Worm (Caenorhabditis elegans): ENCODE data around the gene Y38H6C.23.
"Not testable (repeated sequence)": the region's sequence is repeated elsewhere in the genome, so short reads cannot be mapped to it uniquely, and the experiment has no call there.

Y38H6C.23 gene

ce11 chrV:20564054-20564453 lies 7.9 kb upstream of the Y38H6C.23 start, which contains the start of gene F26F2.13:
F26F2.13 (plus strand) TSS chrV:20564354.
- TF ChIP-seq ztf-6 (GFP tag; IDR thresholded peaks at IDR 0.05); ZK185.1 (tag; optimal IDR thresholded peaks at IDR 0.05; ENCODE audit: poor library complexity, severe bottlenecking); nfyb-1 (GFP tag; IDR thresholded peaks at IDR 0.05): not testable (repeated sequence)

- TF ChIP-seq F22D6.2 (tag; optimal IDR thresholded peaks at IDR 0.05) (no peak), him-1 (tag; optimal IDR thresholded peaks at IDR 0.05) (no peak), cebp-1 (GFP tag; IDR thresholded peaks at IDR 0.05) (no peak), cebp-1 (tag; optimal IDR thresholded peaks at IDR 0.05) (no peak), nhr-120 (GFP tag; IDR thresholded peaks at IDR 0.05) (no peak), atf-7 (tag; optimal IDR thresholded peaks at IDR 0.05) (no peak), dpl-1 (GFP tag; optimal IDR thresholded peaks at IDR 0.05) (no peak), attf-5 (GFP tag; optimal IDR thresholded peaks at IDR 0.05) (no peak), rpc-1 (optimal IDR thresholded peaks at IDR 0.05) (no peak), rpc-1 (tag; optimal IDR thresholded peaks at IDR 0.05) (no peak), T07F8.4 (tag; optimal IDR thresholded peaks at IDR 0.05) (no peak), F37B4.10 (GFP tag; IDR thresholded peaks at IDR 0.05) (no peak), lir-1 (GFP tag; conservative IDR thresholded peaks at IDR 0.05) (no peak), nhr-80 (tag; optimal IDR thresholded peaks at IDR 0.05) (no peak), madf-3 (GFP tag; IDR thresholded peaks at IDR 0.05) (no peak), madf-8 (GFP tag; conservative IDR thresholded peaks at IDR 0.05) (no peak), attf-6 (GFP tag; IDR thresholded peaks at IDR 0.05) (no peak), Y53F4B.3 (GFP tag; IDR thresholded peaks at IDR 0.05) (no peak), nhr-90 (tag; optimal IDR thresholded peaks at IDR 0.05) (no peak)
These were observed 5.6 kb upstream of the Y38H6C.23 start, which contains the start of gene F26F2.1 for ce11 chrV:20561795-20562194. F26F2.1 (minus strand) TSS chrV:20561895.

ce11 chrV:20558270-20558669 lies 2.1 kb upstream of the Y38H6C.23 start, which contains the start of gene abf-4:
abf-4 (minus strand) TSS chrV:20558370.
- TF ChIP-seq ekl-4 (GFP tag; IDR thresholded peaks at IDR 0.05) (no peak), F33H1.4 (GFP tag; IDR thresholded peaks at IDR 0.05) (no peak), unc-62 (GFP tag; optimal IDR thresholded peaks at IDR 0.05) (no peak), sptf-2 (GFP tag; optimal IDR thresholded peaks at IDR 0.05) (no peak), F10E7.11 (tag; optimal IDR thresholded peaks at IDR 0.05) (no peak), tbx-9 (tag; optimal IDR thresholded peaks at IDR 0.05; ENCODE audit: borderline replicate concordance) (no peak), lin-40 (tag; optimal IDR thresholded peaks at IDR 0.05) (no peak), mxl-1 (tag; optimal IDR thresholded peaks at IDR 0.05) (no peak), rpc-1 (optimal IDR thresholded peaks at IDR 0.05) (no peak), rpc-1 (tag; optimal IDR thresholded peaks at IDR 0.05) (no peak)

- TF ChIP-seq nhr-80 (tag; optimal IDR thresholded peaks at IDR 0.05), result peak; percentile 24
- no peak for TF ChIP-seq athp-1 (tag; optimal IDR thresholded peaks at IDR 0.05)
These were observed 1.0 kb downstream of the Y38H6C.23 start, which contains the start of gene Y38H6C.21 for ce11 chrV:20555120-20555519. Y38H6C.21 (minus strand) TSS chrV:20555267.

- no peak for TF ChIP-seq F57C9.4 (tag; optimal IDR thresholded peaks at IDR 0.05)
These were observed 3.2 kb downstream of the Y38H6C.23 start, which contains the start of gene vmo-1 for ce11 chrV:20552971-20553370. vmo-1 (minus strand) TSS chrV:20553071.

- no peak for TF ChIP-seq F39B2.1 (GFP tag; IDR thresholded peaks at IDR 0.05)
- TF ChIP-seq ztf-18 (tag; optimal IDR thresholded peaks at IDR 0.05), result no peak
- TF ChIP-seq unc-130 (GFP tag; optimal IDR thresholded peaks at IDR 0.05), result no peak
- no peak for TF ChIP-seq F33H1.4 (GFP tag; IDR thresholded peaks at IDR 0.05)
- no peak for TF ChIP-seq lsl-1 (GFP tag; optimal IDR thresholded peaks at IDR 0.05)
- no peak for TF ChIP-seq repo-1 (tag; optimal IDR thresholded peaks at IDR 0.05)
- TF ChIP-seq rcor-1 (GFP tag; IDR thresholded peaks at IDR 0.05), result no peak
- no peak for TF ChIP-seq B0019.2 (GFP tag; conservative IDR thresholded peaks at IDR 0.05)
- no peak for TF ChIP-seq Y79H2A.3 (GFP tag; conservative IDR thresholded peaks at IDR 0.05)
- no peak for TF ChIP-seq ztf-25 (GFP tag; IDR thresholded peaks at IDR 0.05)
- TF ChIP-seq hmg-20 (GFP tag; IDR thresholded peaks at IDR 0.05), result no peak
- no peak for TF ChIP-seq lin-54 (GFP tag; optimal IDR thresholded peaks at IDR 0.05)
- no peak for TF ChIP-seq cebp-1 (GFP tag; IDR thresholded peaks at IDR 0.05)
- TF ChIP-seq cebp-1 (tag; optimal IDR thresholded peaks at IDR 0.05), result no peak
These were observed 5.1 kb downstream of the Y38H6C.23 start, which contains the start of gene Y38H6C.20 for ce11 chrV:20551096-20551495. Y38H6C.20 (minus strand) TSS chrV:20551196.

All from whole organism, young adult.